Fruit fly (Drosophila melanogaster) whole organism, embryonic: Measurements from ENCODE around the gene kay.

Experiments
- B-H1 ChIP-seq: fragments of 200-800 bp; sonication (Bioruptor generic); IDR thresholded peaks from 3 replicates; pipeline ENCODE4 v1.3.6; 2022; ENCODE audit warnings: missing biosample characterization, missing genetic modification characterization
- Bteb2 ChIP-seq: fragments of 200-800 bp; sonication (Bioruptor generic); optimal IDR thresholded peaks from 2 replicates; lab custom pipeline; 2016; ENCODE audit warnings: missing biosample characterization, missing genetic modification characterization
- CG10267 ChIP-seq: fragments of 200-800 bp; sonication (Bioruptor generic); optimal IDR thresholded peaks from 2 replicates; lab custom pipeline; 2018; ENCODE audit warnings: missing biosample characterization, mild to moderate bottlenecking, missing genetic modification characterization, moderate library complexity
- CG10462 ChIP-seq: fragments of 200-800 bp; sonication (Bioruptor generic); optimal IDR thresholded peaks from 2 replicates; lab custom pipeline; 2016; ENCODE audit warnings: missing biosample characterization, missing genetic modification characterization
- CG12071 ChIP-seq: fragments of 200-800 bp; sonication (Bioruptor generic); optimal IDR thresholded peaks from 3 replicates; lab custom pipeline; 2018; ENCODE audit warnings: missing biosample characterization, mild to moderate bottlenecking, missing genetic modification characterization
- CG14710 ChIP-seq: fragments of 200-800 bp; sonication (Bioruptor generic); optimal IDR thresholded peaks from 3 replicates; lab custom pipeline; 2019; ENCODE audit warnings: missing biosample characterization, mild to moderate bottlenecking, missing genetic modification characterization, moderate library complexity
- CG17568 ChIP-seq: fragments of 200-800 bp; sonication (Bioruptor generic); optimal IDR thresholded peaks from 2 replicates; lab custom pipeline; 2018; ENCODE audit warnings: missing biosample characterization, mild to moderate bottlenecking, missing genetic modification characterization, moderate library complexity
- CG1792 ChIP-seq: fragments of 200-800 bp; sonication (Bioruptor generic); optimal IDR thresholded peaks from 2 replicates; lab custom pipeline; 2016; ENCODE audit warnings: missing biosample characterization, missing genetic modification characterization
- CG1832 ChIP-seq: fragments of 200-800 bp; sonication (Bioruptor generic); optimal IDR thresholded peaks from 2 replicates; lab custom pipeline; 2017; ENCODE audit warnings: missing biosample characterization, mild to moderate bottlenecking, missing genetic modification characterization, inconsistent platforms
- CG18476 ChIP-seq: fragments of 200-800 bp; sonication (Bioruptor generic); optimal IDR thresholded peaks from 2 replicates; lab custom pipeline; 2016; ENCODE audit warnings: missing biosample characterization, mild to moderate bottlenecking, missing genetic modification characterization
- CG30020 ChIP-seq: fragments of 200-800 bp; optimal IDR thresholded peaks from 2 replicates; lab custom pipeline; 2019; ENCODE audit warnings: missing biosample characterization, mild to moderate bottlenecking, missing genetic modification characterization, moderate library complexity
- CG30431 ChIP-seq: fragments of 200-800 bp; sonication (Bioruptor generic); optimal IDR thresholded peaks from 2 replicates; lab custom pipeline; 2017; ENCODE audit warnings: missing biosample characterization, missing genetic modification characterization
- CG33557 ChIP-seq: fragments of 200-800 bp; sonication (Bioruptor generic); optimal IDR thresholded peaks from 2 replicates; lab custom pipeline; 2019; ENCODE audit warnings: missing biosample characterization, mild to moderate bottlenecking, missing genetic modification characterization, moderate library complexity
- CG34422 ChIP-seq: fragments of 200-800 bp; sonication (Bioruptor generic); IDR thresholded peaks from 3 replicates; pipeline ENCODE4 v1.3.6; 2022; ENCODE audit warnings: missing biosample characterization, missing genetic modification characterization
- CG4854 ChIP-seq: fragments of 200-800 bp; sonication (Bioruptor generic); optimal IDR thresholded peaks from 2 replicates; lab custom pipeline; 2016; ENCODE audit warnings: missing biosample characterization, missing genetic modification characterization, inconsistent platforms
- CG5953 ChIP-seq: fragments of 200-800 bp; sonication (Bioruptor generic); IDR thresholded peaks from 2 replicates; pipeline ENCODE4 v1.3.6; 2022; ENCODE audit warnings: missing biosample characterization, missing genetic modification characterization
- CG7357 ChIP-seq: fragments of 200-800 bp; sonication (Bioruptor generic); IDR thresholded peaks from 3 replicates; pipeline ENCODE4 v1.3.6; 2022; ENCODE audit warnings: missing biosample characterization, missing genetic modification characterization
- CG8290 ChIP-seq, 3 experiments: fragments of 200-800 bp; sonication (Bioruptor generic); optimal IDR thresholded peaks; 2 replicates each; lab custom pipeline; 2016 to 2019; ENCODE audit warnings: missing biosample characterization in 3 of 3, missing genetic modification characterization in 3 of 3, mild to moderate bottlenecking in 2 of 3, moderate library complexity in 1 of 3
- CG8924 ChIP-seq: fragments of 200-800 bp; optimal IDR thresholded peaks from 3 replicates; lab custom pipeline; 2019; ENCODE audit warnings: missing biosample characterization, mild to moderate bottlenecking, missing genetic modification characterization, moderate library complexity
- CG9215 ChIP-seq: fragments of 200-800 bp; sonication (Bioruptor generic); IDR thresholded peaks from 2 replicates; pipeline ENCODE4 v1.3.6; 2022; ENCODE audit warnings: missing biosample characterization, missing genetic modification characterization
- D ChIP-seq, 2 experiments: fragments of 200-800 bp in 1 of 2; fragments of >200 bp in 1 of 2; sonication (Bioruptor generic) in 1 of 2; optimal IDR thresholded peaks; 2 replicates in 1 of 2; 3 replicates in 1 of 2; lab custom pipeline; 2017; ENCODE audit warnings: mild to moderate bottlenecking in 1 of 2, missing biosample characterization in 1 of 2, missing genetic modification characterization in 1 of 2, missing genetic modification reagents in 1 of 2
- E2f1 ChIP-seq: fragments of 200-800 bp; sonication (Bioruptor generic); IDR thresholded peaks from 2 replicates; pipeline ENCODE4 v1.3.6; 2022; ENCODE audit warnings: missing biosample characterization, missing genetic modification characterization
- Kr ChIP-seq: fragments of 200-800 bp; sonication (Bioruptor generic); optimal IDR thresholded peaks from 2 replicates; lab custom pipeline; 2017; ENCODE audit warnings: missing biosample characterization, mild to moderate bottlenecking, missing genetic modification characterization
- Lim3 ChIP-seq: fragments of 200-800 bp; sonication (Bioruptor generic); IDR thresholded peaks from 2 replicates; pipeline ENCODE4 v1.3.6; 2022; ENCODE audit warnings: missing biosample characterization, missing genetic modification characterization
- Meics ChIP-seq: fragments of 200-800 bp; sonication (Bioruptor generic); optimal IDR thresholded peaks from 2 replicates; lab custom pipeline; 2017; ENCODE audit warnings: missing biosample characterization, mild to moderate bottlenecking, missing genetic modification characterization
- Mrtf ChIP-seq: fragments of 200-800 bp; sonication (Bioruptor generic); IDR thresholded peaks from 3 replicates; pipeline ENCODE4 v1.3.6; 2022; ENCODE audit warnings: missing biosample characterization, missing genetic modification characterization
- NC2α ChIP-seq: fragments of 200-800 bp; sonication (Bioruptor generic); optimal IDR thresholded peaks from 2 replicates; lab custom pipeline; 2016; ENCODE audit warnings: missing biosample characterization, missing genetic modification characterization
- NC2β ChIP-seq: fragments of 200-800 bp; sonication (Bioruptor generic); optimal IDR thresholded peaks from 2 replicates; lab custom pipeline; 2016; ENCODE audit warnings: missing biosample characterization, missing genetic modification characterization
- Neu2 ChIP-seq: fragments of 200-800 bp; sonication (Bioruptor generic); optimal IDR thresholded peaks from 3 replicates; lab custom pipeline; 2016; ENCODE audit warnings: missing biosample characterization, missing genetic modification characterization, borderline replicate concordance
- Nf-YC ChIP-seq: fragments of 200-800 bp; optimal IDR thresholded peaks from 3 replicates; lab custom pipeline; 2019; ENCODE audit warnings: missing biosample characterization, mild to moderate bottlenecking, missing genetic modification characterization, moderate library complexity
- Six4 ChIP-seq: fragments of 200-800 bp; sonication (Bioruptor generic); optimal IDR thresholded peaks from 2 replicates; lab custom pipeline; 2016; ENCODE audit warnings: missing biosample characterization, missing genetic modification characterization
- Stat92E ChIP-seq, 3 experiments: fragments of >200 bp in 2 of 3; fragments of 200-800 bp in 1 of 3; sonication (Bioruptor generic) in 1 of 3; optimal IDR thresholded peaks; 2 replicates each; lab custom pipeline; 2017 to 2019; ENCODE audit warnings: missing biosample characterization in 3 of 3, missing genetic modification characterization in 3 of 3, mild to moderate bottlenecking in 1 of 3, moderate library complexity in 1 of 3
- Xbp1 ChIP-seq: fragments of 200-800 bp; sonication (Bioruptor generic); optimal IDR thresholded peaks from 3 replicates; lab custom pipeline; 2016; ENCODE audit warnings: missing biosample characterization, mild to moderate bottlenecking, missing genetic modification characterization
- ara ChIP-seq: fragments of 200-800 bp; sonication (Bioruptor generic); IDR thresholded peaks from 2 replicates; pipeline ENCODE4 v1.3.6; 2022; ENCODE audit warnings: missing biosample characterization, missing genetic modification characterization
- btn ChIP-seq: fragments of 200-800 bp; sonication (Bioruptor generic); optimal IDR thresholded peaks from 2 replicates; lab custom pipeline; 2016; ENCODE audit warnings: missing biosample characterization, missing genetic modification characterization
- chm ChIP-seq: fragments of 200-800 bp; sonication (Bioruptor generic); IDR thresholded peaks from 2 replicates; pipeline ENCODE4 v1.3.6; 2022; ENCODE audit warnings: missing biosample characterization, missing genetic modification characterization
- ci ChIP-seq: fragments of 200-800 bp; sonication (Bioruptor generic); IDR thresholded peaks from 3 replicates; pipeline ENCODE4 v1.3.6; 2022; ENCODE audit warnings: missing biosample characterization, missing genetic modification characterization
- crp ChIP-seq, 2 experiments: fragments of 200-800 bp; sonication (Bioruptor generic); optimal IDR thresholded peaks; 2 replicates in 1 of 2; 3 replicates in 1 of 2; lab custom pipeline; 2017; ENCODE audit warnings: missing biosample characterization in 2 of 2, missing genetic modification characterization in 2 of 2, mild to moderate bottlenecking in 1 of 2, moderate library complexity in 1 of 2
- emc ChIP-seq: fragments of 200-800 bp; sonication (Bioruptor generic); optimal IDR thresholded peaks from 2 replicates; lab custom pipeline; 2016; ENCODE audit warnings: missing biosample characterization, missing genetic modification characterization
- hbn ChIP-seq: fragments of 200-800 bp; sonication (Bioruptor generic); IDR thresholded peaks from 2 replicates; pipeline ENCODE4 v1.3.6; 2022; ENCODE audit warnings: missing biosample characterization, missing genetic modification characterization; ENCODE audit not compliant: partially characterized antibody
- kni ChIP-seq: fragments of 200-800 bp; sonication (Bioruptor generic); optimal IDR thresholded peaks from 3 replicates; lab custom pipeline; 2017; ENCODE audit warnings: mild to moderate bottlenecking, missing biosample characterization, missing genetic modification reagents, missing genetic modification characterization
- mam ChIP-seq: fragments of 200-800 bp; sonication (Bioruptor generic); optimal IDR thresholded peaks from 3 replicates; lab custom pipeline; 2016; ENCODE audit warnings: missing biosample characterization, missing genetic modification characterization
- oc ChIP-seq: fragments of 200-800 bp; sonication (Bioruptor generic); optimal IDR thresholded peaks from 2 replicates; lab custom pipeline; 2018; ENCODE audit warnings: missing biosample characterization, mild to moderate bottlenecking, missing genetic modification characterization, moderate library complexity
- ranshi ChIP-seq: fragments of 200-800 bp; sonication (Bioruptor generic); IDR thresholded peaks from 2 replicates; pipeline ENCODE4 v1.3.6; 2022; ENCODE audit warnings: missing biosample characterization, missing genetic modification characterization
- sisA ChIP-seq: fragments of 200-800 bp; sonication (Bioruptor generic); IDR thresholded peaks from 2 replicates; pipeline ENCODE4 v1.3.6; 2022; ENCODE audit warnings: missing biosample characterization, missing genetic modification characterization
- so ChIP-seq: fragments of 200-800 bp; sonication (Bioruptor generic); IDR thresholded peaks from 3 replicates; pipeline ENCODE4 v1.3.6; 2022; ENCODE audit warnings: missing biosample characterization, missing genetic modification characterization
- sr ChIP-seq: fragments of 200-800 bp; sonication (Bioruptor generic); IDR thresholded peaks from 3 replicates; pipeline ENCODE4 v1.3.6; 2022; ENCODE audit warnings: missing biosample characterization, missing genetic modification characterization
- tio ChIP-seq: fragments of 200-800 bp; sonication (Bioruptor generic); optimal IDR thresholded peaks from 2 replicates; lab custom pipeline; 2017; ENCODE audit warnings: missing biosample characterization, missing genetic modification characterization, inconsistent platforms

kay gene

dm6 chr3R:29834759-29835709, 69.2 kb downstream of the kay start, which contains the start of gene Atg16 (continued):
- TF ChIP-seq Bteb2 (GFP tag; lab: Kevin White, UChicago) (no peak), CG12071 (GFP tag; lab: Kevin White, UChicago) (no peak), CG30431 (GFP tag; lab: Kevin White, UChicago) (no peak), CG8924 (peak; percentile 17), chm (no peak), CG4854 (GFP tag; lab: Kevin White, UChicago) (no peak), Nf-YC (no peak), btn (GFP tag; lab: Kevin White, UChicago) (no peak), CG10267 (tag; lab: Kevin White, UChicago) (peak; percentile 90), CG9215 (GFP tag; lab: Robert Waterston, UW) (no peak), CG14710 (tag; lab: Kevin White, UChicago) (peak; percentile 38), Kr (GFP tag; lab: Kevin White, UChicago) (no peak), Lim3 (GFP tag; lab: Robert Waterston, UW) (no peak), ranshi (GFP tag; lab: Robert Waterston, UW) (0 out of 2 replicates have a peak, but pooled peaks have one; percentile 16), crp (GFP tag; optimal IDR thresholded peaks at IDR 0.05; lab: Kevin White, UChicago) (peak in 1 of 2 experiments; percentile 78), CG1832 (no peak), oc (tag; lab: Kevin White, UChicago) (no peak), CG18476 (GFP tag; lab: Kevin White, UChicago) (no peak), CG10462 (no peak), D (optimal IDR thresholded peaks at IDR 0.05; lab: Kevin White, UChicago) (no peak), D (GFP tag; optimal IDR thresholded peaks at IDR 0.05; lab: Kevin White, UChicago) (no peak), kni (GFP tag; lab: Kevin White, UChicago) (no peak), ara (GFP tag; lab: Robert Waterston, UW) (no peak), CG1792 (GFP tag; lab: Kevin White, UChicago) (no peak), so (GFP tag; lab: Robert Waterston, UW) (no peak), CG34422 (GFP tag; lab: Robert Waterston, UW) (no peak; the same call in 2 of the 3 replicates), Six4 (no peak), ci (0 out of 3 replicates have a peak, but pooled peaks have one; percentile 18), emc (no peak), tio (GFP tag; lab: Kevin White, UChicago) (no peak), Mrtf (GFP tag; lab: Robert Waterston, UW) (no peak), CG33557 (no peak), sr (GFP tag; lab: Robert Waterston, UW) (no peak), CG7357 (no peak), hbn (peak; percentile 76), Stat92E (GFP tag; optimal IDR thresholded peaks at IDR 0.05; lab: Kevin White, UChicago) (no peak), CG30020 (tag; lab: Kevin White, UChicago) (no peak), E2f1 (GFP tag; lab: Robert Waterston, UW) (no peak), CG8290 (GFP tag; optimal IDR thresholded peaks at IDR 0.05; lab: Kevin White, UChicago) (no peak), CG8290 (tag; optimal IDR thresholded peaks at IDR 0.05; lab: Kevin White, UChicago) (no peak), Neu2 (no peak), mam (GFP tag; lab: Kevin White, UChicago) (no peak), NC2β (GFP tag; lab: Kevin White, UChicago) (no peak), sisA (no peak), B-H1 (GFP tag; lab: Robert Waterston, UW) (no peak), Xbp1 (GFP tag; lab: Kevin White, UChicago) (no peak), CG5953 (GFP tag; lab: Robert Waterston, UW) (0 out of 2 replicates have a peak, but pooled peaks have one; percentile 16), NC2α (no peak), CG17568 (GFP tag; lab: Kevin White, UChicago) (no peak), Meics (GFP tag; lab: Kevin White, UChicago) (no peak)
